Fruit fly (Drosophila melanogaster) whole organism, embryonic: ENCODE results near the gene CG9372.

ENCODE experiments used
- Bgb ChIP-seq: fragments of 200-800 bp; sonication (Bioruptor generic); IDR thresholded peaks from 2 replicates; pipeline ENCODE4 v1.3.6; 2022; ENCODE audit warnings: missing biosample characterization, missing genetic modification characterization; ENCODE audit not compliant: partially characterized antibody
- CG10366 ChIP-seq: fragments of 200-800 bp; sonication (Bioruptor generic); IDR thresholded peaks from 2 replicates; pipeline ENCODE4 v1.3.6; 2022; ENCODE audit warnings: missing biosample characterization, missing genetic modification characterization
- CG10543 ChIP-seq: fragments of 200-800 bp; sonication (Bioruptor generic); optimal IDR thresholded peaks from 3 replicates; lab custom pipeline; 2017; ENCODE audit warnings: missing biosample characterization, mild to moderate bottlenecking, missing genetic modification characterization, moderate library complexity
- CG12769 ChIP-seq: fragments of 200-800 bp; sonication (Bioruptor generic); optimal IDR thresholded peaks from 2 replicates; lab custom pipeline; 2019; ENCODE audit warnings: missing biosample characterization, mild to moderate bottlenecking, missing genetic modification characterization, moderate library complexity
- CG13894 ChIP-seq: fragments of 200-800 bp; sonication (Bioruptor generic); optimal IDR thresholded peaks from 3 replicates; lab custom pipeline; 2018; ENCODE audit warnings: missing biosample characterization, mild to moderate bottlenecking, missing genetic modification characterization, moderate library complexity
- CG15479 ChIP-seq: fragments of 200-800 bp; sonication (Bioruptor generic); optimal IDR thresholded peaks from 3 replicates; lab custom pipeline; 2019; ENCODE audit warnings: missing biosample characterization, mild to moderate bottlenecking, missing genetic modification characterization, moderate library complexity
- CG1603 ChIP-seq: fragments of 200-800 bp; sonication (Bioruptor generic); optimal IDR thresholded peaks from 2 replicates; lab custom pipeline; 2019; ENCODE audit warnings: missing biosample characterization, mild to moderate bottlenecking, missing genetic modification characterization, moderate library complexity
- CG17802 ChIP-seq: fragments of 200-800 bp; sonication (Bioruptor generic); optimal IDR thresholded peaks from 2 replicates; lab custom pipeline; 2018; ENCODE audit warnings: missing biosample characterization, mild to moderate bottlenecking, missing genetic modification characterization, moderate library complexity
- CG2199 ChIP-seq: fragments of 200-800 bp; sonication (Bioruptor generic); IDR thresholded peaks from 3 replicates; pipeline ENCODE4 v1.3.6; 2022; ENCODE audit warnings: missing biosample characterization, missing genetic modification characterization
- CG2202 ChIP-seq: fragments of 200-800 bp; sonication (Bioruptor generic); optimal IDR thresholded peaks from 2 replicates; lab custom pipeline; 2018; ENCODE audit warnings: missing biosample characterization, mild to moderate bottlenecking, missing genetic modification characterization
- CG3065 ChIP-seq: fragments of 200-800 bp; sonication (Bioruptor generic); optimal IDR thresholded peaks from 2 replicates; lab custom pipeline; 2016; ENCODE audit warnings: missing biosample characterization, missing genetic modification characterization
- CG34376 ChIP-seq: fragments of 200-800 bp; sonication (Bioruptor generic); optimal IDR thresholded peaks from 2 replicates; lab custom pipeline; 2018; ENCODE audit warnings: missing biosample characterization, mild to moderate bottlenecking, missing genetic modification characterization
- CG3726 ChIP-seq: fragments of 200-800 bp; sonication (Bioruptor generic); IDR thresholded peaks from 3 replicates; pipeline ENCODE4, ENCODE4 v1.3.6; 2022; ENCODE audit warnings: missing biosample characterization, missing genetic modification characterization
- CG42726 ChIP-seq: fragments of 200-800 bp; sonication (Bioruptor generic); IDR thresholded peaks from 2 replicates; pipeline ENCODE4 v1.3.6; 2022; ENCODE audit warnings: missing biosample characterization, missing genetic modification characterization; ENCODE audit not compliant: partially characterized antibody
- CG6175 ChIP-seq: fragments of 200-800 bp; sonication (Bioruptor generic); IDR thresholded peaks from 3 replicates; pipeline ENCODE4 v1.3.6; 2022; ENCODE audit warnings: missing biosample characterization, missing genetic modification characterization
- CTCF ChIP-seq: fragments of 200-800 bp; sonication (Bioruptor generic); optimal IDR thresholded peaks from 2 replicates; lab custom pipeline; 2017; ENCODE audit warnings: missing biosample characterization, mild to moderate bottlenecking, missing genetic modification characterization, moderate library complexity
- Camta ChIP-seq: fragments of 200-800 bp; sonication (Bioruptor generic); optimal IDR thresholded peaks from 2 replicates; lab custom pipeline; 2016; ENCODE audit warnings: missing biosample characterization, missing genetic modification characterization
- D ChIP-seq, 2 experiments: fragments of 200-800 bp in 1 of 2; fragments of >200 bp in 1 of 2; sonication (Bioruptor generic) in 1 of 2; optimal IDR thresholded peaks; 2 replicates in 1 of 2; 3 replicates in 1 of 2; lab custom pipeline; 2017; ENCODE audit warnings: mild to moderate bottlenecking in 1 of 2, missing biosample characterization in 1 of 2, missing genetic modification characterization in 1 of 2, missing genetic modification reagents in 1 of 2
- Dbx ChIP-seq: fragments of 200-800 bp; sonication (Bioruptor generic); IDR thresholded peaks from 3 replicates; pipeline ENCODE4 v1.3.6; 2022; ENCODE audit warnings: missing biosample characterization, missing genetic modification characterization
- Deaf1 ChIP-seq: fragments of 200-800 bp; optimal IDR thresholded peaks from 3 replicates; lab custom pipeline; 2019; ENCODE audit warnings: missing biosample characterization, mild to moderate bottlenecking, missing genetic modification characterization, moderate library complexity
- Ets65A ChIP-seq: fragments of 200-800 bp; sonication (Bioruptor generic); peaks from one replicate; lab custom pipeline; 2016; ENCODE audit warnings: missing biosample characterization, missing genetic modification characterization
- Med ChIP-seq: fragments of 200-800 bp; sonication (Bioruptor generic); peaks from one replicate; lab custom pipeline; 2016; ENCODE audit warnings: missing biosample characterization, missing genetic modification characterization, mild to moderate bottlenecking, inconsistent platforms, moderate library complexity
- Nf-YB ChIP-seq: fragments of 200-800 bp; sonication (Bioruptor generic); optimal IDR thresholded peaks from 3 replicates; lab custom pipeline; 2019; ENCODE audit warnings: missing biosample characterization, mild to moderate bottlenecking, missing genetic modification characterization, moderate library complexity
- abd-A ChIP-seq: fragments of 200-800 bp; sonication (Bioruptor generic); optimal IDR thresholded peaks from 3 replicates; lab custom pipeline; 2019; ENCODE audit warnings: missing biosample characterization, mild to moderate bottlenecking, missing genetic modification characterization, moderate library complexity
- amos ChIP-seq: fragments of 200-800 bp; sonication (Bioruptor generic); IDR thresholded peaks from 2 replicates; pipeline ENCODE4 v1.3.6; 2022; ENCODE audit warnings: missing biosample characterization, missing genetic modification characterization; ENCODE audit not compliant: partially characterized antibody
- chinmo ChIP-seq: fragments of 200-800 bp; sonication (Bioruptor generic); IDR thresholded peaks from 4 replicates; pipeline ENCODE4 v1.3.6; 2022; ENCODE audit warnings: missing biosample characterization, missing genetic modification characterization; ENCODE audit not compliant: partially characterized antibody
- crol ChIP-seq: fragments of 200-800 bp; sonication (Bioruptor generic); IDR thresholded peaks from 2 replicates; pipeline ENCODE4 v1.3.6; 2022; ENCODE audit warnings: missing biosample characterization, missing genetic modification characterization
- crp ChIP-seq, 2 experiments: fragments of 200-800 bp; sonication (Bioruptor generic); optimal IDR thresholded peaks; 2 replicates in 1 of 2; 3 replicates in 1 of 2; lab custom pipeline; 2017; ENCODE audit warnings: missing biosample characterization in 2 of 2, missing genetic modification characterization in 2 of 2, mild to moderate bottlenecking in 1 of 2, moderate library complexity in 1 of 2
- knrl ChIP-seq: fragments of 200-800 bp; sonication (Bioruptor generic); IDR thresholded peaks from 3 replicates; pipeline ENCODE4 v1.3.6; 2022; ENCODE audit warnings: missing biosample characterization, missing genetic modification characterization; ENCODE audit not compliant: partially characterized antibody
- lbe ChIP-seq: fragments of 200-800 bp; sonication (Bioruptor generic); optimal IDR thresholded peaks from 2 replicates; lab custom pipeline; 2016; ENCODE audit warnings: missing biosample characterization, mild to moderate bottlenecking, missing genetic modification characterization
- pum ChIP-seq: fragments of 200-800 bp; sonication (Bioruptor generic); optimal IDR thresholded peaks from 2 replicates; lab custom pipeline; 2016; ENCODE audit warnings: missing biosample characterization, missing genetic modification characterization
- sens ChIP-seq: fragments of 200-800 bp; sonication (Bioruptor generic); peaks from one replicate; lab custom pipeline; 2016; ENCODE audit warnings: missing biosample characterization, missing genetic modification characterization
- so ChIP-seq: fragments of 200-800 bp; sonication (Bioruptor generic); IDR thresholded peaks from 3 replicates; pipeline ENCODE4 v1.3.6; 2022; ENCODE audit warnings: missing biosample characterization, missing genetic modification characterization
- sob ChIP-seq: fragments of 200-800 bp; sonication (Bioruptor generic); IDR thresholded peaks from 2 replicates; pipeline ENCODE4 v1.3.6; 2022; ENCODE audit warnings: missing biosample characterization, missing genetic modification characterization
- stwl ChIP-seq: fragments of 200-800 bp; sonication (Bioruptor generic); optimal IDR thresholded peaks from 3 replicates; lab custom pipeline; 2018; ENCODE audit warnings: missing biosample characterization, mild to moderate bottlenecking, missing genetic modification characterization, moderate library complexity
- tup ChIP-seq: fragments of 200-800 bp; sonication (Bioruptor generic); optimal IDR thresholded peaks from 2 replicates; lab custom pipeline; 2016; ENCODE audit warnings: missing biosample characterization, mild to moderate bottlenecking, missing genetic modification characterization, moderate library complexity
- vvl ChIP-seq: fragments of 200-800 bp; sonication (Bioruptor generic); IDR thresholded peaks from 2 replicates; pipeline ENCODE4 v1.3.6; 2022; ENCODE audit warnings: missing biosample characterization, missing genetic modification characterization
- zen2 ChIP-seq: fragments of 200-800 bp; sonication (Bioruptor generic); IDR thresholded peaks from 3 replicates; pipeline ENCODE4 v1.3.6; 2022; ENCODE audit warnings: missing biosample characterization, missing genetic modification characterization; ENCODE audit not compliant: partially characterized antibody

Gene CG9372

DNA sequence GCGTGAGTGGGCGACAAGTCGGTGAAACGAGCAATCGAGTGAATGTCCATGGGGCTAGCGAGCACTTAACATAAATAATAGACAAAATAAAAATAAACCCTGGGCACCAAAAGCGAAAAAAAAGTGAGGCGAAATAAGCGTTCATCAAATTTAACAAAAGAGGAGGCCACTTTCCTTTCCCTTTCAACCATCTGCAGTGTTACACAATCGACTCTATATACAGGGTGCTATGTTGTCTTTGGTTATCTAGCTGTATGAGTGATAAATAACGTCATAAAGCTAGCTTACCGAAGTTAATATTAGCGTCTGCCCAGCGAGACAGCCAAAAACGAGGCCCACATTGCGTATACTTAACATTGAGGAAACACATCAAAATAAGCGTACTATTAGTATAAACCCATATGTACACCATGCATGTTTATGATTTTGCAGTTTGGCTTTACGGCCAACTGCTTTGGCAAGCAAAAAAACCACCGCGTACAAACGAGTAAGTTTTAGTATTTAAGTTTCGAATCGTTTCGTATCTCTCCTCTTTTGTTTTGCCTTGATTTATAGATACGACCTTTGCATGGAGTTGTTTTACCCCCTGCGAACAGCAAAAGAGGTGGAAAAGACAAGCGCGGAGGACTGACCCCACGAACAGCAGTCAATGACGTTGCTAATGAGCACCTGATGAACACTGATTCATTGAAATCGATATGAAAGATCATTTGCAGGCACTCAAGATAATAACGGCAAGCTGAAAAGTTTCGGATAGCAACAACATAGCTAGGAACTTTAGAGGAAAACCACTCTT, 40.9 kb upstream of the CG9372 start (continued):
- TF ChIP-seq crp (GFP tag; optimal IDR thresholded peaks at IDR 0.05; lab: Kevin White, UChicago): no peak
- TF ChIP-seq CG10366: 0 out of 2 replicates have a peak, but pooled peaks have one; percentile 8

- peak; percentile 31 for TF ChIP-seq abd-A
- TF ChIP-seq Med (GFP tag; lab: Kevin White, UChicago): peak; percentile 48
- 0 out of 3 replicates have a peak, but pooled peaks have one; percentile 37 for TF ChIP-seq Dbx (GFP tag; lab: Robert Waterston, UW)
- peak; percentile 68 for TF ChIP-seq vvl (GFP tag; lab: Robert Waterston, UW)
- peak; percentile 11 for TF ChIP-seq Nf-YB (GFP tag; lab: Kevin White, UChicago)
- peak; percentile 3 for TF ChIP-seq CG10543
- TF ChIP-seq chinmo (GFP tag; lab: Robert Waterston, UW): peak; percentile 69; the same call in 1 of the 4 replicates
- TF ChIP-seq CG12769 (tag; lab: Kevin White, UChicago): peak; percentile 75
- 0 out of 3 replicates have a peak, but pooled peaks have one; percentile 34 for TF ChIP-seq CG6175 (GFP tag; lab: Robert Waterston, UW)
- peak; percentile 16 for TF ChIP-seq Deaf1 (tag; lab: Kevin White, UChicago)
- no peak for TF ChIP-seq CG17802 (tag; lab: Kevin White, UChicago)
- TF ChIP-seq CG34376: no peak
- TF ChIP-seq CG13894: peak; percentile 100
- TF ChIP-seq D (optimal IDR thresholded peaks at IDR 0.05; lab: Kevin White, UChicago): peak; percentile 20
- no peak for TF ChIP-seq D (GFP tag; optimal IDR thresholded peaks at IDR 0.05; lab: Kevin White, UChicago)
- peak; percentile 24; the same call in 1 of the 3 replicates for TF ChIP-seq so (GFP tag; lab: Robert Waterston, UW)
- TF ChIP-seq Ets65A: peak; percentile 53
- TF ChIP-seq sob (GFP tag; lab: Robert Waterston, UW): no peak
- no peak for TF ChIP-seq crol (GFP tag; lab: Robert Waterston, UW)
- TF ChIP-seq lbe (GFP tag; lab: Kevin White, UChicago): no peak
- TF ChIP-seq CG2199: peak; percentile 71; the same call in 1 of the 3 replicates
These were observed 39.9 kb upstream of the CG9372 start for dm6 chr3L:19566127-19566526.

DNA sequence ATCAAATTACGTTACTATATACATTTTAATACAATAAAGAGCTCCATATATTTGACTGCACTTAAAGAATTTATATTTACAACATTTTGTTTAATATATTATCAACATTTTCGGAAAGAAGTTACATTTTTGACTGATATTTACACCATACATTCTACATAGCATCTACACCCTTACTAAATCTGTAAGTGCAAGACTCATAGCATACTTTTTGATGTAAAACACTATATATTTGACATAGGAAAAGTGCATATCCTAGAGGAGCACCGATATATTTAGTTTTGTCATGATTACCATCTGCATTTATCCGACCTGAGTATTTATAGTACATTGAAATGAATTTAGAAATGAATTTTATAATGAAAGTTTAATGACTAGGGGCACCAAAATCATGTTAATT, 37.0 kb upstream of the CG9372 start:
- TF ChIP-seq pum (GFP tag; lab: Kevin White, UChicago) (no peak), CG15479 (GFP tag; lab: Kevin White, UChicago) (no peak), zen2 (GFP tag; lab: Robert Waterston, UW) (no peak), CG1603 (tag; lab: Kevin White, UChicago) (peak; percentile 9), sens (GFP tag; lab: Kevin White, UChicago) (no peak), knrl (GFP tag; lab: Robert Waterston, UW) (peak; percentile 55), CTCF (GFP tag; lab: Kevin White, UChicago) (peak; percentile 69), CG3726 (GFP tag; lab: Robert Waterston, UW) (no peak), CG2199 (peak; percentile 68; the same call in 1 of the 3 replicates), Bgb (GFP tag; lab: Robert Waterston, UW) (peak; percentile 54), CG42726 (GFP tag; lab: Robert Waterston, UW) (0 out of 2 replicates have a peak, but pooled peaks have one; percentile 12), tup (GFP tag; lab: Kevin White, UChicago) (no peak), Camta (no peak), amos (GFP tag; lab: Robert Waterston, UW) (peak; percentile 60; the same call in 1 of the 2 replicates), stwl (peak; percentile 14), CG3065 (GFP tag; lab: Kevin White, UChicago) (no peak), CG2202 (tag; lab: Kevin White, UChicago) (no peak)
